Worm (Caenorhabditis elegans): ENCODE results near the gene cutl-1.
A peak's percentile ranks its signal among the peaks of the same experiment; 100 is the strongest.

The cutl-1 gene

DNA sequence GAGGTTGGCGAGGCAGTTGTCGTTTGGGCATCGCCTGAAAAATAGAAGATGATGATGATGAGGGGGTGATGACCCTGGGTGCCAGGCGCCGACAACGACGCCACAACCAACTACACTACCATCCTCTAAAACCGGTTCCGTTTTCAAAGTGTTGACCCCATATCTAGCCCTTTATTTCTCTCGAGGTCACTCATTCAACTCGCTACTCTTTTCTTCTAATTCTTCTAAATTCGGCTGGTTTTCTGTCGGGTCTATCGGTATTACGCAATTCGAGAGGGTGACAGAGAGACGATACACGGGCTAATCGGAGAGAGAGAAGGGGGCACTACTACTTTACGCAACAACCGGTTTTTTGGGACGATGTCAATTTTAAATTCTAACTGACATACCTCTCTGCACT, 34.6 kb downstream of the cutl-1 start (continued):
- TF ChIP-seq mep-1 (tag; optimal IDR thresholded peaks at IDR 0.05): peak; percentile 74
- peak; percentile 26 for TF ChIP-seq dve-1 (tag; optimal IDR thresholded peaks at IDR 0.05; ENCODE audit: insufficient read depth)
- TF ChIP-seq ZK337.2 (GFP tag; IDR thresholded peaks at IDR 0.05): no peak
- peak; percentile 90 for TF ChIP-seq nhr-28 (tag; optimal IDR thresholded peaks at IDR 0.05)
- TF ChIP-seq spr-1 (tag; optimal IDR thresholded peaks at IDR 0.05): no peak
- TF ChIP-seq aha-1 (tag): peak; percentile 96
- peak; percentile 6 for TF ChIP-seq nhr-102 (tag; optimal IDR thresholded peaks at IDR 0.05)
- TF ChIP-seq mes-2 (tag; optimal IDR thresholded peaks at IDR 0.05; ENCODE audit: poor library complexity, severe bottlenecking): peak; percentile 49
- TF ChIP-seq hlh-11 (tag; optimal IDR thresholded peaks at IDR 0.05): peak; percentile 72

DNA sequence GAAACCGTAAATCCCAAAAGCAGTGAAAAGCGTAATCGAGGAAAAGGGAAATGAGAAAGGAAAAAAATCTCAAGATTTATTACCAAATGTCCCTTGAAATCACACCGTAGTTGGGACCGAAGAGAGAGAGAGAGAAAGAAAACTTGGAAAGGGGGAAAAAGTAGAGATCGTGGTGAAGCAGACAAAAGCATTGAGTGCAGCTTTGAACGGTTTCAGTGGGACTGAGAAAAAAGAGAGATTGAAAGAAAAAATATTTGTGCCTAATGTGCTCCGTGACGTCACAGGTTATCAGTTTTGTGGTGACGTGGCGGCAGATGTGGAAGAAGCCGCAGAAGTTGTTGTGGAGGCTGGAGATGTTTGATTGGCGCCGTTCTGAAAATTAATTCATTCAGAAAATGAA, 35.6 kb downstream of the cutl-1 start:
- TF ChIP-seq aha-1 (tag) (peak; percentile 92), mep-1 (tag; optimal IDR thresholded peaks at IDR 0.05) (no peak), nhr-25 (tag; optimal IDR thresholded peaks at IDR 0.05; ENCODE audit: borderline replicate concordance, insufficient read depth) (peak; percentile 23), zag-1 (tag; optimal IDR thresholded peaks at IDR 0.05) (no peak), duxl-1 (tag; optimal IDR thresholded peaks at IDR 0.05; ENCODE audit: poor library complexity) (peak; percentile 26)

DNA sequence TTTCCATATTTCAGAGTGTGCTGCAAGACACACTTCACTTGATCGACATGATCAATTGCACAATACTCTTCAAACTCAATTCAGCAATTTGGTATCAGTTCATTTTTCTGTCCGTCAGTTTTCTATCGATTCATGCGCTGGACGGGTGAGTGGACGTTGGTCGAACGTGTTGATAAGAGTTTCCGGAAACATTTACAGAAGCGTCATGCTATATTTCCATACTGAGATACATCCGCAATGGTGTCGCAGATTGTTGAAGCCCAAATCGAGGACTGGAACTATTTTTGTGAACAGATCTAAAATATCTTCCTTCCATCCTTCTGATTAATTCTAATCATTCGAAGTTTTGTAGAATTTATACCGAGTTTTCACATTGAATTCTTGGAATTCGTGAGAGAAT, 36.3 kb downstream of the cutl-1 start:
- peak; percentile 23; the same call in 1 of the 2 replicates for TF ChIP-seq lin-1 (GFP tag; IDR thresholded peaks at IDR 0.05)
- no peak for TF ChIP-seq unc-39 (tag; optimal IDR thresholded peaks at IDR 0.05)
- no peak for TF ChIP-seq unc-130 (GFP tag; optimal IDR thresholded peaks at IDR 0.05)
- TF ChIP-seq zip-2 (tag; optimal IDR thresholded peaks at IDR 0.05): no peak
- peak in 1 of 2 experiments; percentile 7 for TF ChIP-seq mdl-1 (tag; optimal IDR thresholded peaks at IDR 0.05)
- TF ChIP-seq nhr-77 (tag; optimal IDR thresholded peaks at IDR 0.05): peak; percentile 62
- TF ChIP-seq nhr-28 (tag; optimal IDR thresholded peaks at IDR 0.05): peak; percentile 55
- TF ChIP-seq Y5F2A.4 (GFP tag; optimal IDR thresholded peaks at IDR 0.05): no peak
- no peak for TF ChIP-seq F37D6.2 (tag; optimal IDR thresholded peaks at IDR 0.05)
- no peak for TF ChIP-seq ceh-44 (GFP tag; IDR thresholded peaks at IDR 0.05)
- no peak for TF ChIP-seq ZK546.5 (tag; optimal IDR thresholded peaks at IDR 0.05)
- TF ChIP-seq pqm-1 (tag; optimal IDR thresholded peaks at IDR 0.05): peak; percentile 54
- no peak for TF ChIP-seq snpc-4 (tag; optimal IDR thresholded peaks at IDR 0.05)
- TF ChIP-seq mxl-2 (GFP tag; conservative IDR thresholded peaks at IDR 0.05): 0 out of 2 replicates have a peak, but pooled peaks have one; percentile 11
- TF ChIP-seq php-3 (GFP tag; IDR thresholded peaks at IDR 0.05): 0 out of 2 replicates have a peak, but pooled peaks have one; percentile 6
- peak; percentile 48; the same call in 1 of the 2 replicates for TF ChIP-seq tra-1 (GFP tag; IDR thresholded peaks at IDR 0.05)
- TF ChIP-seq nhr-10 (tag; optimal IDR thresholded peaks at IDR 0.05): peak; percentile 36
- peak in 1 of 2 experiments; percentile 6 for TF ChIP-seq unc-62 (GFP tag; optimal IDR thresholded peaks at IDR 0.05 in 1 of 2)
- TF ChIP-seq unc-62 (tag; optimal IDR thresholded peaks at IDR 0.05): no peak
- TF ChIP-seq lin-39 (tag; optimal IDR thresholded peaks at IDR 0.05): no peak
- no peak for TF ChIP-seq D1046.2 (GFP tag; IDR thresholded peaks at IDR 0.05)
- no peak for TF ChIP-seq daf-16 (GFP tag; optimal IDR thresholded peaks at IDR 0.05)
- TF ChIP-seq daf-16 (tag; optimal IDR thresholded peaks at IDR 0.05): peak; percentile 68
- no peak for TF ChIP-seq zip-11 (GFP tag; IDR thresholded peaks at IDR 0.05)
- TF ChIP-seq tag-97 (GFP tag; IDR thresholded peaks at IDR 0.05): no peak
- no peak for TF ChIP-seq aha-1 (tag)
- TF ChIP-seq gei-8 (GFP tag; optimal IDR thresholded peaks at IDR 0.05): peak; percentile 11
- TF ChIP-seq mep-1 (tag; optimal IDR thresholded peaks at IDR 0.05): peak; percentile 60
- TF ChIP-seq hif-1 (tag; optimal IDR thresholded peaks at IDR 0.05): no peak
- peak; percentile 77 for TF ChIP-seq dmd-6 (GFP tag; IDR thresholded peaks at IDR 0.05)
- TF ChIP-seq mxl-3 (GFP tag; optimal IDR thresholded peaks at IDR 0.05): peak; percentile 66
- peak; percentile 31 for TF ChIP-seq T20F7.1 (GFP tag; optimal IDR thresholded peaks at IDR 0.05)
- TF ChIP-seq Y75B8A.6 (GFP tag; IDR thresholded peaks at IDR 0.05): 0 out of 2 replicates have a peak, but pooled peaks have one; percentile 4
- peak; percentile 3 for TF ChIP-seq nhr-25 (tag; optimal IDR thresholded peaks at IDR 0.05; ENCODE audit: borderline replicate concordance, insufficient read depth)
- TF ChIP-seq sdz-12 (GFP tag; optimal IDR thresholded peaks at IDR 0.05): no peak
- peak; percentile 41 for TF ChIP-seq dve-1 (tag; optimal IDR thresholded peaks at IDR 0.05; ENCODE audit: insufficient read depth)
- TF ChIP-seq zfp-3 (GFP tag; conservative IDR thresholded peaks at IDR 0.05): peak; percentile 64
